Worm (Caenorhabditis elegans): ENCODE measurements around the gene nhr-101.

nhr-101 gene

DNA sequence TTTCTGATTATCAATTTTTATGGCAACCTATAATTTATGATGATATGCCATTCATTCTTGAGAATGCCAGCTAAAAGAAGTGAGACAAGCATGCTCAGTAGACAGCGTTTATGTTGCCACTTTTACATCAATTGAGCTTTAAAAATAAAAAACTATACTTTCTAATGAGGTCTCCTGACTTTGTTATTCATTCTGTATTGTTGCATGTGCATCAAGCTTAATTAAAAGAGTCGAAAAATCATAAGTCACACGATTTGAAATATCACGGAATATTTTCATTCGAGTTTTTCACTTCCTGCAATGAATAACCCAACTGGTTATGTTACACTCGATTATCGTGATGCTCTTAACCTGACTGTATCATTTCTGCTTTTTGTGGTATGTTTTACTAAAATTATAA lies 7.6 kb upstream of the nhr-101 start, which contains the start of gene srx-86:
Gene srx-86, plus strand, starts transcription at position 301 of the 400 bp plus-strand sequence.
- no peak for TF ChIP-seq ceh-36 (tag; optimal IDR thresholded peaks at IDR 0.05)
- no peak for TF ChIP-seq ets-7 (tag; optimal IDR thresholded peaks at IDR 0.05)
- TF ChIP-seq tra-4 (tag; optimal IDR thresholded peaks at IDR 0.05), result no peak
- no peak for TF ChIP-seq F13C5.2 (tag; optimal IDR thresholded peaks at IDR 0.05)
- no peak for TF ChIP-seq aly-1 (tag; optimal IDR thresholded peaks at IDR 0.05)
- TF ChIP-seq ceh-13 (GFP tag; optimal IDR thresholded peaks at IDR 0.05), result no peak
- no peak for TF ChIP-seq ama-1 (optimal IDR thresholded peaks at IDR 0.05)
- TF ChIP-seq flt-1 (GFP tag; IDR thresholded peaks at IDR 0.05), result no peak
- TF ChIP-seq hnd-1 (tag; optimal IDR thresholded peaks at IDR 0.05), result no peak
- no peak for TF ChIP-seq scrt-1 (GFP tag; IDR thresholded peaks at IDR 0.05)

DNA sequence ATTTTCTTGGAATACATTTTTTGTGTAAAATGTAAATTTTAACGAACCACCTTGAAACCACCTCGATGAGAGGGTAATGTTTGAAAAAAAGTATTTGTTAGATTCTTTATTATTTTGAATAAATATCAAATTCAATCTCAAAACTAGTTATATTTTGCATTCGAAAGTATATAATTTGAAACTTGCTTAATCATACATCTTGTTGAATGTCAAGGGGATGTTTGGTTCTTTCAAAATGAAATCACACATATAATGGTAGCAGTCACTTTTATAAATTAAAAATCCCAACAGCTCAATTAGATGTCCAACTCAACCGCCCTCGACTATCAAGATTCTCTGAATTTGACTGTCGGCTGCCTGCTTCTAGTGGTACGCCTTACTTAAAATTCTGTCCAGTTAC lies 5.7 kb upstream of the nhr-101 start, which contains the start of gene srx-87:
Gene srx-87, plus strand, starts transcription at position 301 of the 400 bp plus-strand sequence.
- no peak for TF ChIP-seq ceh-36 (tag; optimal IDR thresholded peaks at IDR 0.05)
- no peak for TF ChIP-seq hnd-1 (tag; optimal IDR thresholded peaks at IDR 0.05)
- TF ChIP-seq tbx-37 (GFP tag; conservative IDR thresholded peaks at IDR 0.05), result no peak
- TF ChIP-seq B0310.2 (tag; optimal IDR thresholded peaks at IDR 0.05), result no peak

DNA sequence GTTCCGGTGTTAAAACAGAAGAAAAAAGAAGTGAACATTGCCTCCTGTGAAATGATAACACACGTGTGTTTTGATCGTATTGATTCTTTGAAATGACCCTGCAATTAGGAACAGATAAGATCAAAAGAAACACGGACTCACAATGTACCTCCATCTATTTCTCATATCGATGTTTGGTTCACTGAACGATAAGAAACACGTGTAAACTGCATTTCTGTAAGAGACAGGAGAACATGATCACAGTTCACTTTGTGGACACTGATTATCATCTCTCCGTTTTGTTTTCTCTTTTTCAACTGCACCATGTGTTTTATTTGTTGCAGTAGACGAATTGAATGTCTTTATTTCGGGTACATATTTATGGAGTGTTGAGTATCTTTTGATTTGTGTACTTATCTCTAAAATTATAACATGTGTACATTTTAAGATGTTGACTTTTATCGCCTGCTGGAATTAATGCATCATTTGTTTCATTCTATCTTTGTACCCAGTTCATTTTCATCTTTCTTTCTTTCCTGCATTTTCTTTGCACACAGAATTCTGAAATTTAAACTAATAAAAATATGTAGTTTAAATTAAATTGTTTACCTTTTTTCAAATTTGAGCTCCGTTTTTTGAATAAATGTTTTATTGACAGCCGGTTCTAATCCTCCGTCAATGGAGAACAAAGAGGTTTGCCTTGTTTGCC lies 2.7 kb downstream of the nhr-101 start, which contains the start of the genes H12C20.7 and nhr-68:
Gene H12C20.7, minus strand, starts transcription at position 188 of the 688 bp plus-strand sequence.
Gene nhr-68, plus strand, starts transcription at position 638 of the 688 bp plus-strand sequence.
- no peak for TF ChIP-seq flt-1 (GFP tag; IDR thresholded peaks at IDR 0.05)
- no peak for TF ChIP-seq hmbx-1 (tag; optimal IDR thresholded peaks at IDR 0.05)
- TF ChIP-seq sea-1 (GFP tag; conservative IDR thresholded peaks at IDR 0.05), result no peak
- TF ChIP-seq hmg-4 (GFP tag; optimal IDR thresholded peaks at IDR 0.05), result no peak
- no peak for TF ChIP-seq ama-1 (optimal IDR thresholded peaks at IDR 0.05)

DNA sequence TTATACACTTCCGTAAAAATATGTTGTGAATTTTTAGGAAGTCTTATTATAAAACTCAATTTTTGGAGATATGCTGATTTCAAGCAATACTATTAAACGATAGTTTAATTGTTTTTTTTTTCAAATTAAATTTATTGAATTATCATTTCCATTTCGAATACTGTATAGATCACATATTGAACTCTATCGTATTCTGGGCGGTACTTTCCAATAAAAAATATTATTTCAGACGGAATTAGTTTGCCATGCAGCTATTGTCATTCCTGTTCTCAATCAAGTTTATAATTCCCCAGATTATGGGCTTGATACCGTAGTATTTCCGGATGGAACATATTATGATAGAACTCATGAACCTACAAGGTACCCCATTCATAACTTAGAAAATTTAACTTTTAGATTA lies 4.3 kb downstream of the nhr-101 start:
- no peak for TF ChIP-seq ets-7 (tag; optimal IDR thresholded peaks at IDR 0.05)

DNA sequence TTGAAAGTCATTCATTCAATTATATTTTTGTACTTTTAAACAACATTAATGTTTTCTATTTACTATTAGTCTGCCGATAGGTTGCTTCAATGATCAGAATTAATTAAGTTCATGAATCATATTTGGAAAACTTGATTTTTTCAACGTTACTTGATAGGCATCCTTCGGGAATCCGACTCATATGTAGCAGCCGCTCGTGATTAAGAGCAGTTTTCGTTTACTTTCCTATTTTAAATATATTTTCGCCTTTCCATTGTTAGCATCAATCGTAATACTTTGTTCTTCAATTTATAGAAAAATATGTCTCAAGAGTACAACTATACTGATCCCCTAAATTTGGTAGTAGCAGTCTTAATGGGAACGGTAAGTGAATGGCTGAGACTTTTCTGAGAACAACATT lies 10.6 kb downstream of the nhr-101 start, which contains the start of gene srx-90:
Gene srx-90, plus strand, starts transcription at position 301 of the 400 bp plus-strand sequence.
- TF ChIP-seq flt-1 (GFP tag; IDR thresholded peaks at IDR 0.05) (no peak), scrt-1 (GFP tag; IDR thresholded peaks at IDR 0.05) (no peak), hmg-4 (GFP tag; optimal IDR thresholded peaks at IDR 0.05) (no peak), aly-1 (tag; optimal IDR thresholded peaks at IDR 0.05) (no peak), tra-4 (tag; optimal IDR thresholded peaks at IDR 0.05) (no peak), ets-7 (tag; optimal IDR thresholded peaks at IDR 0.05) (no peak), ceh-13 (GFP tag; optimal IDR thresholded peaks at IDR 0.05) (no peak), ama-1 (optimal IDR thresholded peaks at IDR 0.05) (no peak), hnd-1 (tag; optimal IDR thresholded peaks at IDR 0.05) (no peak), ceh-36 (tag; optimal IDR thresholded peaks at IDR 0.05) (no peak), pes-1 (GFP tag; IDR thresholded peaks at IDR 0.05) (no peak), F13C5.2 (tag; optimal IDR thresholded peaks at IDR 0.05) (no peak)

DNA sequence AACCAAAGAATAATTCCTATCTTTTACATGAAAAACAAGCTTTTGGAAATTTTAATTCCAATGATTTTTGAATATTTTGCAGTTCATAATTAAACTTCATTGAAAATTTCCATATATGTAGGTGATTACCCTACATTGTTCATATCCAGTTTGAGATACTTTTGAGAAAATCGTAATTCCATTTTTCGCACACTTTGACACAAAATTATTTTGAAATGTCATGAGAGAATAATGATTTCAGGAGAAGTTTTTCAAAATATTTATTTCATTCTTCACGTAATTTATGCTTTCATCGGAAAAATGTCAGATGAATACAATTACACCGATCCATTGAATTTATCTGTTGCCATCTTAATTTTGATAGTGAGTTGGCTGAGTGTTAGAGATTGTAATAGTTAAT lies 12.9 kb downstream of the nhr-101 start, which contains the start of gene srx-88:
Gene srx-88, plus strand, starts transcription at position 301 of the 400 bp plus-strand sequence.
- TF ChIP-seq sea-1 (GFP tag; conservative IDR thresholded peaks at IDR 0.05) (no peak), tbx-11 (GFP tag; IDR thresholded peaks at IDR 0.05) (no peak), ama-1 (optimal IDR thresholded peaks at IDR 0.05) (no peak), hmg-4 (GFP tag; optimal IDR thresholded peaks at IDR 0.05) (no peak), flt-1 (GFP tag; IDR thresholded peaks at IDR 0.05) (no peak)

DNA sequence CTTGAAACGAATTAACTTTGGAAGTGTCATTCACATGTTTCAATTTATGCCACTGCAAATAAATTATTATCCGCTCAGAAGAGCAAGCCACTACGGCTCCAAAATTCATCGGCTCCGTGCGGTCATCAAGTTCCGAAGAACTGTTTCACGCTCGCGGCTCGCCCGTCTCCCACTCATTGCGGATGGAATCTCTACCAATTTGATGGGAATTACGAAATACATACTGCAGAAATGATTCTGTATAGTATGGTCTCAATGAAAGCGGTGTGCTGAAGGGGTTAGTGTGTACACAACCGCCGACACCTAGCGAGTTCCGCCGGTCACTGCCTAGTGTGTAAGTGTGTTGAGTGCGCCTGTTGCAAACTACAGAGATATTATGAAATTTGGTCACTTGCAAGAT lies 14.8 kb downstream of the nhr-101 start:
- TF ChIP-seq tbx-37 (GFP tag; conservative IDR thresholded peaks at IDR 0.05) (no peak), aly-1 (tag; optimal IDR thresholded peaks at IDR 0.05) (no peak), flt-1 (GFP tag; IDR thresholded peaks at IDR 0.05) (no peak), ceh-36 (tag; optimal IDR thresholded peaks at IDR 0.05) (no peak), B0310.2 (tag; optimal IDR thresholded peaks at IDR 0.05) (no peak), tra-4 (tag; optimal IDR thresholded peaks at IDR 0.05) (no peak), hmbx-1 (tag; optimal IDR thresholded peaks at IDR 0.05) (no peak), scrt-1 (GFP tag; IDR thresholded peaks at IDR 0.05) (no peak), ets-7 (tag; optimal IDR thresholded peaks at IDR 0.05) (no peak), hmg-4 (GFP tag; optimal IDR thresholded peaks at IDR 0.05) (no peak), hnd-1 (tag; optimal IDR thresholded peaks at IDR 0.05) (no peak), sea-1 (GFP tag; conservative IDR thresholded peaks at IDR 0.05) (no peak), F13C5.2 (tag; optimal IDR thresholded peaks at IDR 0.05) (no peak), ceh-13 (GFP tag; optimal IDR thresholded peaks at IDR 0.05) (no peak)

DNA sequence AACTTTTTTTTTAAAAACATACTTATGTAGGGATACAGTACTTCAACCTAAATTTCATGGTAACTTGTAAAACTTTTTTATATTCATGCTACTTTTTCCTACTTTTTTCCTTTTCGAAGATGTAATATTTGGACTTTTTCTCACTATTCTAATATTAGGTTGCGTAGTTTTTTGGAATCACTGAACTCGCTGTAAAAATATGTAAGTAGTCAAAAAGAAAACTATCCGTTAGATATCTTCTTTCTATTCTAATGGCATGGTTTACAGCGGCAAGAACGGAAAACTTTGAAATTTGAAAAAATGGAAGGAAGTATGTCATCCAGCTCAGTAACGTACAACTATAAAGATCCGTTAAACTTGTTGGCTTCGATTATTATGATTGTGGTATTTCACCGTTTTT lies 19.2 kb downstream of the nhr-101 start, which contains the start of gene srx-82:
Gene srx-82, plus strand, starts transcription at position 301 of the 400 bp plus-strand sequence.
- TF ChIP-seq ceh-13 (GFP tag; optimal IDR thresholded peaks at IDR 0.05) (no peak), tbx-11 (GFP tag; IDR thresholded peaks at IDR 0.05) (no peak), flt-1 (GFP tag; IDR thresholded peaks at IDR 0.05) (no peak), hnd-1 (tag; optimal IDR thresholded peaks at IDR 0.05) (no peak), ama-1 (optimal IDR thresholded peaks at IDR 0.05) (no peak), tbx-37 (GFP tag; conservative IDR thresholded peaks at IDR 0.05) (no peak), sea-1 (GFP tag; conservative IDR thresholded peaks at IDR 0.05) (no peak), scrt-1 (GFP tag; IDR thresholded peaks at IDR 0.05) (no peak), hmg-4 (GFP tag; optimal IDR thresholded peaks at IDR 0.05) (no peak), B0310.2 (tag; optimal IDR thresholded peaks at IDR 0.05) (no peak), aly-1 (tag; optimal IDR thresholded peaks at IDR 0.05) (no peak), pes-1 (GFP tag; IDR thresholded peaks at IDR 0.05) (no peak), ets-7 (tag; optimal IDR thresholded peaks at IDR 0.05) (no peak), hmbx-1 (tag; optimal IDR thresholded peaks at IDR 0.05) (no peak), tra-4 (tag; optimal IDR thresholded peaks at IDR 0.05) (no peak), ceh-36 (tag; optimal IDR thresholded peaks at IDR 0.05) (no peak), F13C5.2 (tag; optimal IDR thresholded peaks at IDR 0.05) (no peak)
